Fruit fly (Drosophila melanogaster): ENCODE data around the gene CG13014.

CG13014 gene

dm6 chrX:16552567-16552966 is 35.1 kb upstream of the CG13014 start (continued):
- TF ChIP-seq CG11723 (GFP tag; optimal IDR thresholded peaks at IDR 0.05) (peak; percentile 67), ab (GFP tag; optimal IDR thresholded peaks at IDR 0.05) (no peak), Adf1 (GFP tag; IDR thresholded peaks at IDR 0.05) (no peak), H2.0 (GFP tag; IDR thresholded peaks at IDR 0.05) (peak; percentile 66), ttk (GFP tag; IDR thresholded peaks at IDR 0.05) (peak; percentile 71; the same call in 1 of the 2 replicates), sr (GFP tag; IDR thresholded peaks at IDR 0.05) (peak; percentile 30; the same call in 1 of the 3 replicates), stc (GFP tag; IDR thresholded peaks at IDR 0.05) (peak; percentile 72), nerfin-1 (tag; optimal IDR thresholded peaks at IDR 0.05) (peak; percentile 32), Myb (GFP tag; optimal IDR thresholded peaks at IDR 0.05) (peak; percentile 66), CG2889 (GFP tag; IDR thresholded peaks at IDR 0.05) (0 out of 3 replicates have a peak, but pooled peaks have one; percentile 19), D (optimal IDR thresholded peaks at IDR 0.05) (no peak), D (GFP tag; optimal IDR thresholded peaks at IDR 0.05) (peak; percentile 83), Fer1 (GFP tag; optimal IDR thresholded peaks at IDR 0.05) (peak; percentile 79), seq (GFP tag; IDR thresholded peaks at IDR 0.05) (peak; percentile 75), CG12155 (GFP tag; optimal IDR thresholded peaks at IDR 0.05) (peak; percentile 67), D19B (GFP tag; optimal IDR thresholded peaks at IDR 0.05) (peak; percentile 72), CG16779 (GFP tag; IDR thresholded peaks at IDR 0.05) (peak; percentile 37; the same call in 1 of the 2 replicates), CG3847 (GFP tag; IDR thresholded peaks at IDR 0.05) (peak; percentile 68), tll (GFP tag; optimal IDR thresholded peaks at IDR 0.05) (no peak), CG1647 (GFP tag; optimal IDR thresholded peaks at IDR 0.05) (peak; percentile 25), CG2712 (tag; optimal IDR thresholded peaks at IDR 0.05) (peak; percentile 86), btn (GFP tag; optimal IDR thresholded peaks at IDR 0.05) (no peak), CG8359 (GFP tag; optimal IDR thresholded peaks at IDR 0.05; ENCODE audit: borderline replicate concordance) (peak; percentile 44), CG15479 (GFP tag; optimal IDR thresholded peaks at IDR 0.05) (no peak), hb (GFP tag; IDR thresholded peaks at IDR 0.05; ENCODE audit: partially characterized antibody) (no peak), Ssrp (tag; optimal IDR thresholded peaks at IDR 0.05) (peak; percentile 78), h (optimal IDR thresholded peaks at IDR 0.05) (no peak), Hey (tag; optimal IDR thresholded peaks at IDR 0.05) (no peak), CG11093 (GFP tag; IDR thresholded peaks at IDR 0.05) (no peak), CG32532 (GFP tag; IDR thresholded peaks at IDR 0.05) (peak; percentile 80; the same call in 1 of the 2 replicates), CG9932 (GFP tag; IDR thresholded peaks at IDR 0.05) (peak; percentile 60), Dad (GFP tag; optimal IDR thresholded peaks at IDR 0.05) (no peak), CG9727 (GFP tag; optimal IDR thresholded peaks at IDR 0.05) (peak; percentile 87), CG11456 (GFP tag; IDR thresholded peaks at IDR 0.05) (no peak; the same call in 1 of the 3 replicates), CG13123 (GFP tag; optimal IDR thresholded peaks at IDR 0.05) (peak; percentile 46), kah (GFP tag; optimal IDR thresholded peaks at IDR 0.05) (peak; percentile 69), z (GFP tag; IDR thresholded peaks at IDR 0.05) (no peak), slp2 (GFP tag; optimal IDR thresholded peaks at IDR 0.05) (no peak), pzg (GFP tag; optimal IDR thresholded peaks at IDR 0.05) (no peak), CG3065 (GFP tag; optimal IDR thresholded peaks at IDR 0.05) (peak; percentile 62), Sry-δ (GFP tag; optimal IDR thresholded peaks at IDR 0.05) (peak; percentile 19), CG6683 (GFP tag; optimal IDR thresholded peaks at IDR 0.05) (peak; percentile 33), CG43689 (GFP tag; IDR thresholded peaks at IDR 0.05) (0 out of 2 replicates have a peak, but pooled peaks have one; percentile 7), gsb (GFP tag; IDR thresholded peaks at IDR 0.05) (no peak; the same call in 1 of the 2 replicates), Ada2b (GFP tag; IDR thresholded peaks at IDR 0.05) (peak; percentile 66), Sin3A (optimal IDR thresholded peaks at IDR 0.05) (peak; percentile 2), bbx (GFP tag; IDR thresholded peaks at IDR 0.05; ENCODE audit: partially characterized antibody) (no peak), ham (GFP tag; IDR thresholded peaks at IDR 0.05) (peak; percentile 24; the same call in 1 of the 2 replicates), CG13424 (tag; optimal IDR thresholded peaks at IDR 0.05) (peak; percentile 83), CG14965 (GFP tag; optimal IDR thresholded peaks at IDR 0.05; ENCODE audit: borderline replicate concordance) (no peak), CG12744 (GFP tag; optimal IDR thresholded peaks at IDR 0.05) (peak; percentile 47), sd (tag; optimal IDR thresholded peaks at IDR 0.05) (peak; percentile 96)

All from whole organism, embryonic.